Worm (Caenorhabditis elegans) whole organism, late embryonic: Measurements from ENCODE around the gene arl-3.

Experiments used
- F13H6.1 ChIP-seq: sonication (generic microtip); optimal IDR thresholded peaks from 2 replicates; lab custom pipeline; 2016; ENCODE audit warnings: missing genetic modification characterization, missing compliant biosample characterization
- odd-2 ChIP-seq: sonication (generic microtip); optimal IDR thresholded peaks from 2 replicates; lab custom pipeline; 2017; ENCODE audit warnings: antibody characterized with exemption, mild to moderate bottlenecking, missing genetic modification characterization, missing compliant biosample characterization
- unc-3 ChIP-seq, 2 experiments: fragments of 200-800 bp in 1 of 2; sonication (Bioruptor generic) in 1 of 2; sonication (generic microtip) in 1 of 2; conservative IDR thresholded peaks in 1 of 2; optimal IDR thresholded peaks in 1 of 2; 2 replicates each; pipeline versions ENCODE4 v1.3.6 to Lab custom; 2016 to 2022; ENCODE audit warnings: missing compliant biosample characterization in 2 of 2, missing genetic modification characterization in 2 of 2, missing genetic modification reagents in 1 of 2
- unc-86 ChIP-seq: sonication (generic microtip); optimal IDR thresholded peaks from 2 replicates; lab custom pipeline; 2016; ENCODE audit warnings: missing genetic modification characterization, missing compliant biosample characterization

DNA sequence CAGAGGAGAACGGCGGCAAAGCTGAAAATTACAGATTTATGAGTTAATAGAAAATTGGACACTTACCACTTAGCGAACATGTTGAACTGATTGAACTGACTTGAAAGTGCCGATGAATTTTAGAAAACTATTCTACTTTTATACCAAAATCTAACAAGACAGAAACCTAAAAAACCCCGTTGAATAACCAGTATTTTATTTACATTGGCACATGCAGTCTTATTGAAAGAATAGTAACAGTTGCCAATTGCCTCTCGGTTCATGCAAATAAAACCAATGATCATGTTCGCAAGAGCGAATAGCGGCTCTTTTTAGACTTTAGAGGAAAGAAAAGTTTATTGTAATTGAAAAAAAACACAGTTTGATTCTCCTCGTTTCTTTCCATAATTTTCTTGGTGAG is 18.1 kb upstream of the arl-3 start, which contains the start of gene nspb-10:
- TF ChIP-seq unc-86, result no peak
- no peak for TF ChIP-seq unc-3 (GFP tag; conservative IDR thresholded peaks at IDR 0.05; lab: Robert Waterston, UW)
- TF ChIP-seq unc-3 (tag; optimal IDR thresholded peaks at IDR 0.05; lab: Kevin White, UChicago), result no peak
- TF ChIP-seq F13H6.1 (tag; lab: Kevin White, UChicago), result no peak
- no peak for TF ChIP-seq odd-2 (tag; lab: Kevin White, UChicago)
